Worm (Caenorhabditis elegans) whole organism, mixed stage, embryonic: Measurements from ENCODE around the gene selt-1.2.

ENCODE experiments used
- M03D4.4 ChIP-seq: sonication (generic microtip); optimal IDR thresholded peaks from 2 replicates; lab custom pipeline; 2017; ENCODE audit warnings: mild to moderate bottlenecking, missing genetic modification characterization, missing compliant biosample characterization
- blmp-1 ChIP-seq: fragments of 150-350 bp; optimal IDR thresholded peaks from 2 replicates; lab custom pipeline; 2014; ENCODE audit warnings: missing biosample characterization, missing genetic modification characterization
- ceh-43 ChIP-seq: fragments of 200-800 bp; sonication (Bioruptor generic); optimal IDR thresholded peaks from 2 replicates; lab custom pipeline; 2018; ENCODE audit warnings: mild to moderate bottlenecking, missing genetic modification characterization, moderate library complexity, missing compliant biosample characterization
- ceh-83 ChIP-seq: fragments of 200-800 bp; sonication (Bioruptor generic); optimal IDR thresholded peaks from 2 replicates; lab custom pipeline; 2018; ENCODE audit warnings: mild to moderate bottlenecking, missing genetic modification characterization, missing compliant biosample characterization
- ces-1 ChIP-seq: fragments of 150-350 bp; optimal IDR thresholded peaks from 2 replicates; lab custom pipeline; 2014; ENCODE audit warnings: missing biosample characterization, missing genetic modification reagents, missing genetic modification characterization
- cnd-1 ChIP-seq: fragments of 200-800 bp; sonication (Bioruptor generic); optimal IDR thresholded peaks from 2 replicates; lab custom pipeline; 2018; ENCODE audit warnings: mild to moderate bottlenecking, missing genetic modification characterization, missing compliant biosample characterization
- drap-1 ChIP-seq: fragments of 200-800 bp; sonication (Bioruptor generic); optimal IDR thresholded peaks from 3 replicates; lab custom pipeline; 2018; ENCODE audit warnings: mild to moderate bottlenecking, missing genetic modification characterization, missing compliant biosample characterization
- elt-1 ChIP-seq: sonication (generic microtip); optimal IDR thresholded peaks from 2 replicates; lab custom pipeline; 2017; ENCODE audit warnings: missing genetic modification characterization, mild to moderate bottlenecking, missing compliant biosample characterization, antibody characterized with exemption, moderate library complexity, borderline replicate concordance; ENCODE audit not compliant: insufficient read depth
- elt-3 ChIP-seq: fragments of 150-350 bp; optimal IDR thresholded peaks from 2 replicates; lab custom pipeline; 2014; ENCODE audit warnings: missing biosample characterization, missing genetic modification characterization
- flh-1 ChIP-seq: fragments of 200-800 bp; sonication (Bioruptor generic); optimal IDR thresholded peaks from 2 replicates; lab custom pipeline; 2018; ENCODE audit warnings: mild to moderate bottlenecking, missing genetic modification characterization, moderate library complexity, missing compliant biosample characterization
- ham-2 ChIP-seq: fragments of 200-800 bp; sonication (Bioruptor generic); optimal IDR thresholded peaks from 2 replicates; lab custom pipeline; 2018; ENCODE audit warnings: mild to moderate bottlenecking, missing genetic modification characterization, missing compliant biosample characterization
- hlh-1 ChIP-seq: fragments of 150-350 bp; optimal IDR thresholded peaks from 2 replicates; lab custom pipeline; 2014; ENCODE audit warnings: missing biosample characterization, missing genetic modification reagents, missing genetic modification characterization
- lsy-2 ChIP-seq: fragments of 150-350 bp; optimal IDR thresholded peaks from 2 replicates; lab custom pipeline; 2014; ENCODE audit warnings: missing biosample characterization, missing genetic modification characterization
- mab-5 ChIP-seq: fragments of 150-350 bp; optimal IDR thresholded peaks from 2 replicates; lab custom pipeline; 2014; ENCODE audit warnings: missing biosample characterization, missing genetic modification characterization
- mep-1 ChIP-seq: fragments of 150-350 bp; optimal IDR thresholded peaks from 2 replicates; lab custom pipeline; 2017; ENCODE audit warnings: missing biosample characterization, missing genetic modification reagents, missing genetic modification characterization, inconsistent platforms
- nhr-2 ChIP-seq: fragments of 150-350 bp; optimal IDR thresholded peaks from 2 replicates; lab custom pipeline; 2014; ENCODE audit warnings: missing biosample characterization, missing genetic modification characterization
- nhr-237 ChIP-seq: fragments of 150-350 bp; optimal IDR thresholded peaks from 2 replicates; lab custom pipeline; 2014; ENCODE audit warnings: missing biosample characterization, missing genetic modification characterization
- nhr-28 ChIP-seq: fragments of 150-350 bp; optimal IDR thresholded peaks from 2 replicates; lab custom pipeline; 2014; ENCODE audit warnings: missing biosample characterization, missing genetic modification characterization
- pha-4 ChIP-seq: fragments of 150-350 bp; optimal IDR thresholded peaks from 2 replicates; lab custom pipeline; 2018; ENCODE audit warnings: missing biosample characterization, missing genetic modification reagents, missing genetic modification characterization
- sem-2 ChIP-seq: fragments of 200-800 bp; sonication (Bioruptor generic); optimal IDR thresholded peaks from 2 replicates; lab custom pipeline; 2018; ENCODE audit warnings: mild to moderate bottlenecking, missing genetic modification characterization, missing compliant biosample characterization
- snpc-4 ChIP-seq: fragments of 150-350 bp; optimal IDR thresholded peaks from 2 replicates; lab custom pipeline; 2014; ENCODE audit warnings: missing biosample characterization, missing genetic modification characterization
- sptf-1 ChIP-seq: sonication (generic microtip); optimal IDR thresholded peaks from 2 replicates; lab custom pipeline; 2017; ENCODE audit warnings: mild to moderate bottlenecking, missing genetic modification characterization, moderate library complexity, missing compliant biosample characterization
- tbx-8 ChIP-seq: fragments of 200-800 bp; sonication (Bioruptor generic); optimal IDR thresholded peaks from 2 replicates; lab custom pipeline; 2018; ENCODE audit warnings: mild to moderate bottlenecking, missing genetic modification characterization, moderate library complexity, missing compliant biosample characterization
- unc-120 ChIP-seq: sonication (generic microtip); optimal IDR thresholded peaks from 2 replicates; lab custom pipeline; 2017; ENCODE audit warnings: missing genetic modification characterization, missing compliant biosample characterization; ENCODE audit not compliant: poor library complexity, severe bottlenecking
- unc-39 ChIP-seq: fragments of 150-350 bp; optimal IDR thresholded peaks from 2 replicates; lab custom pipeline; 2014; ENCODE audit warnings: missing biosample characterization, missing genetic modification characterization
- zip-8 ChIP-seq: fragments of 150-350 bp; optimal IDR thresholded peaks from 2 replicates; lab custom pipeline; 2014; ENCODE audit warnings: missing biosample characterization, missing genetic modification characterization
- ztf-11 ChIP-seq: fragments of 150-350 bp; optimal IDR thresholded peaks from 2 replicates; lab custom pipeline; 2014; ENCODE audit warnings: missing biosample characterization, missing genetic modification characterization

Gene selt-1.2

ce11 chrV:10771390-10771789, 24.2 kb upstream of the selt-1.2 start, which contains the start of gene D1054.3:
D1054.3 (plus strand) TSS chrV:10771451.
- TF ChIP-seq ztf-11 (no peak), sem-2 (no peak), elt-3 (tag; lab: Kevin White, UChicago) (no peak), elt-1 (tag; lab: Kevin White, UChicago) (no peak)
- TF ChIP-seq, all 35 proteins: peak for 0

DNA sequence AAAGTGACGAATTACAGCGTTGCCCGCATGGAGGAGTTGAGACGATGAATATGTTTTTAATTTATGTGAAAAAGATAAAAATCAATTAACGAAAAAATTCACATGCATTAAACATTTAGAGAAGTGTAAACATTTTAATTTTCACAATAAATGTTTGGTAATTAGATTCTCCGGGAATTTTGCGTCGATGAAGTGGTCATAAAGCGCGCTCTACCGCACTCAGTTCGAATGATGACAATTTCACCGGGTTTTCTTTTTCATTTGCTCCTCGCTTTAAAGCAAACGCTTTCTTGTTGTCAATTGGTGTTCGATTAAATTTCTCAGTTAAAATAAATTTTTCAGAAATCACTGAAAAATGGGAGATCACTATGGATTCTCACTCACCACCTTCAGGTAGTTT, 22.9 kb upstream of the selt-1.2 start, which contains the start of the genes D1054.1 and pas-2:
Gene D1054.1, minus strand, starts transcription at position 192 of the 400 bp plus-strand sequence.
Gene pas-2, plus strand, starts transcription at position 343 of the 400 bp plus-strand sequence.
- TF ChIP-seq mep-1 (tag; lab: Kevin White, UChicago) = peak; percentile 15
- TF ChIP-seq ceh-83 (GFP tag; lab: Kevin White, UChicago) = no peak
- TF ChIP-seq ces-1 (GFP tag; lab: Kevin White, UChicago) = peak; percentile 85
- TF ChIP-seq, all 35 proteins: peak for 2

DNA sequence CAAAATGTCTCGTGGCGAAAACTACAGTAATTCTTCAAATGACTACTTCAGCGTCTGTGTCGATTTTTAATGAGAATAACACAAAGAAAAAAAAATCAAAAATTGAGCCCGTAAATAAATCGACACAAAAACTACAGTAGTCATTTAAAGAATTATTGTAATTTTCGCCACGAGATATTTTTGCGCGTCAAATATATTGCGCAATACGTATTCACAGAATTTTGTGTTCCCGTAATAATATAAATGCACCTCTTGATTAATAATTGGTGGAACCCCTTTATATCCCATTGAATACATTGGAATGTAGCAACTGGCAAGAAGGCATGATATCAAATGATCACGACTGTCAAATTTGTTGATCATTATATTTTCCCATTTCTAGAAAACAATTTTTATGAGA, 21.7 kb upstream of the selt-1.2 start:
- TF ChIP-seq tbx-8 = no peak
- peak; percentile 94 for TF ChIP-seq zip-8 (tag; lab: Kevin White, UChicago)
- TF ChIP-seq, all 35 proteins: peak for 1

DNA sequence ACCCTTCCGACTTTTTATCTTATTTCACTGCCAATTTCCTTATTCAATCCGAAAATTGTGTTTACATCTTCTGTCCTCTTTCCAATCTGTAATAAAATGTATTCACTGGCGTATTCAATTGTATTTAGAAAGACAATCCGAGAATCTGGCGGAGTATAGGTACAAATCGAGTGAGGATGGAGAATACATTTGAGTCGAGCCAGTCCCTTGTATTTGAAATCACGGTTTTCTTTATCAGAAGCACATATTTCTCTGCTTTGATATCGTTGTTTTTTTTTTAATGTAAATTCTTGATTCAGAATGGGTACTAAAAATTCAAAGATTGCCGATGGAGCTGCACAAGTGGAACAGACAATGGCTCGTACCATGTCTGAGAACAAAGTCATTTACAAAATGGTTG, 16.9 kb upstream of the selt-1.2 start, which contains the start of gene ocr-1:
Gene ocr-1, plus strand, starts transcription at position 301 of the 400 bp plus-strand sequence.
- TF ChIP-seq hlh-1 (no peak), nhr-2 (tag; lab: Kevin White, UChicago) (no peak), elt-3 (tag; lab: Kevin White, UChicago) (no peak)

DNA sequence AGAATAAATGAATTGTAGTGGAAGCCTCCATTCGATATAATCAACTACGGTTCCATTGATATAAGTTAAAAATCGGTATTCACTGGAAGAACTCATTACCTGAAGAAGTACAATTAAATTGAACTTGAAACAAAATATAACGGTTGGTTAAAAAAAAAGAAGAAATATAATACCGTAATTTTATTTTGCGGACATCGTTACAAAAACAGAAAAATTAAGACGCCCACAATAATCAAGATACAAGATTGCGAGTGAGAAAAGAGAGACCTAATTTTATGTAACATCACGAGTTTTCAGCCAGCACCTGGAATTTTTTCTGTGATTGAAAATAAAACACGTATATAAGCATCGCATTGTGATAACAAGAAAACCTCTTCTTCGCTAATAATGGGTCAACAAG, 15.5 kb upstream of the selt-1.2 start, which contains the start of gene sre-6:
Gene sre-6, minus strand, starts transcription at position 101 of the 400 bp plus-strand sequence.
- TF ChIP-seq nhr-237 (tag; lab: Kevin White, UChicago) (no peak), mab-5 (tag; lab: Kevin White, UChicago) (no peak), lsy-2 (tag; lab: Kevin White, UChicago) (no peak), snpc-4 (tag; lab: Kevin White, UChicago) (no peak), drap-1 (GFP tag; lab: Kevin White, UChicago) (no peak), ham-2 (GFP tag; lab: Kevin White, UChicago) (no peak), nhr-28 (no peak), cnd-1 (tag; lab: Kevin White, UChicago) (no peak), ces-1 (GFP tag; lab: Kevin White, UChicago) (no peak), elt-1 (tag; lab: Kevin White, UChicago) (no peak), mep-1 (tag; lab: Kevin White, UChicago) (no peak), ztf-11 (no peak), flh-1 (GFP tag; lab: Kevin White, UChicago) (no peak), zip-8 (tag; lab: Kevin White, UChicago) (no peak), M03D4.4 (tag; lab: Kevin White, UChicago) (no peak), elt-3 (tag; lab: Kevin White, UChicago) (no peak), sem-2 (no peak), ceh-43 (GFP tag; lab: Kevin White, UChicago) (no peak)

- TF ChIP-seq hlh-1 (no peak), pha-4 (tag; lab: Kevin White, UChicago) (no peak), mep-1 (tag; lab: Kevin White, UChicago) (no peak), unc-39 (tag; lab: Kevin White, UChicago) (no peak)
Observed at ce11 chrV:10760839-10761238, 13.7 kb upstream of the selt-1.2 start.

ce11 chrV:10758658-10759057, 11.5 kb upstream of the selt-1.2 start, which contains the start of gene F28H7.8:
F28H7.8 (plus strand) TSS chrV:10758958.
- no peak for TF ChIP-seq blmp-1 (tag; lab: Kevin White, UChicago)

DNA sequence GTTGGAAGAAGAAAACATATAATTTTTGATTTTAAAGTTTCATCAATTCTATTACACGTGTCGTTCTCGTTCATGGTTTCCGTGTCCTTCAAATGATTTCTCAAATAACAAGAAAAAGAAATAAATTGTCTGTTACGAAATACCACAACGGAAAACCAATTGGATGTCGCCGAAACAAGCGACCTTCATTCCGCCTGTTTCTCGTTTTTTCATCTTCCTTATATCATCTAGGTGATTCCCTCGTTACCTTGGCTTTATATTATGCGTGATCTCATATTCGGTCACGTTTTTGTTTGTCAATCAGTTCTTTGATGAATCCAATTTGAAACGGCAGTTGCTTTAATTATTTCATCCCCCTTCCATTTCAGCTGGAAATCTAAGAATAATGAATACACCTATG, 10.0 kb upstream of the selt-1.2 start:
- no peak for TF ChIP-seq sptf-1 (tag; lab: Kevin White, UChicago)
- no peak for TF ChIP-seq ceh-83 (GFP tag; lab: Kevin White, UChicago)
- TF ChIP-seq unc-120 (tag; lab: Kevin White, UChicago) = no peak
